Worm (Caenorhabditis elegans): ENCODE measurements around the gene ZK856.16.
A peak's percentile ranks its signal among the peaks of the same experiment; 100 is the strongest.

ZK856.16 gene

ce11 chrV:10202340-10202739 is 3.0 kb downstream of the ZK856.16 start:
- TF ChIP-seq nhr-77 (tag; optimal IDR thresholded peaks at IDR 0.05), result no peak
- no peak for TF ChIP-seq daf-12 (tag; optimal IDR thresholded peaks at IDR 0.05)
- TF ChIP-seq elt-2 (tag; optimal IDR thresholded peaks at IDR 0.05), result peak; percentile 4
- peak; percentile 18 for TF ChIP-seq ama-1 (optimal IDR thresholded peaks at IDR 0.05)
- no peak for TF ChIP-seq ceh-9 (tag; optimal IDR thresholded peaks at IDR 0.05)

- TF ChIP-seq eor-1 (tag; optimal IDR thresholded peaks at IDR 0.05), result no peak
- peak; percentile 25 for TF ChIP-seq nhr-23 (tag; optimal IDR thresholded peaks at IDR 0.05)
- no peak for TF ChIP-seq snpc-4 (tag; optimal IDR thresholded peaks at IDR 0.05)
Observed at ce11 chrV:10201913-10202312, 3.5 kb downstream of the ZK856.16 start, which contains the start of gene ZK856.7. Gene ZK856.7, plus strand, starts transcription at chrV:10202098.

- no peak for TF ChIP-seq elt-2 (tag; optimal IDR thresholded peaks at IDR 0.05)
- no peak for TF ChIP-seq nhr-77 (tag; optimal IDR thresholded peaks at IDR 0.05)
- TF ChIP-seq ceh-9 (tag; optimal IDR thresholded peaks at IDR 0.05), result no peak
- TF ChIP-seq ceh-28 (tag; optimal IDR thresholded peaks at IDR 0.05), result no peak
- no peak for TF ChIP-seq egl-27 (tag; optimal IDR thresholded peaks at IDR 0.05)
- no peak for TF ChIP-seq mdl-1 (tag; optimal IDR thresholded peaks at IDR 0.05)
- TF ChIP-seq elt-3 (tag; optimal IDR thresholded peaks at IDR 0.05), result no peak
- TF ChIP-seq egl-5 (tag; optimal IDR thresholded peaks at IDR 0.05), result no peak
- no peak for TF ChIP-seq zag-1 (tag; optimal IDR thresholded peaks at IDR 0.05)
- TF ChIP-seq nhr-237 (tag; optimal IDR thresholded peaks at IDR 0.05), result no peak
- no peak for TF ChIP-seq unc-39 (tag; optimal IDR thresholded peaks at IDR 0.05)
- TF ChIP-seq fos-1 (tag; optimal IDR thresholded peaks at IDR 0.05), result no peak
- no peak for TF ChIP-seq nhr-76 (tag; optimal IDR thresholded peaks at IDR 0.05)
- TF ChIP-seq hmg-11 (tag; optimal IDR thresholded peaks at IDR 0.05), result no peak
- no peak for TF ChIP-seq nhr-23 (tag; optimal IDR thresholded peaks at IDR 0.05)
- no peak for TF ChIP-seq unc-62 (GFP tag; optimal IDR thresholded peaks at IDR 0.05)
- TF ChIP-seq nhr-12 (tag; optimal IDR thresholded peaks at IDR 0.05), result no peak
- TF ChIP-seq nhr-67 (tag; optimal IDR thresholded peaks at IDR 0.05), result no peak
- no peak for TF ChIP-seq pha-4 (tag; optimal IDR thresholded peaks at IDR 0.05)
Observed at ce11 chrV:10198386-10198785, 7.0 kb downstream of the ZK856.16 start, which contains the start of gene ZK856.6. Gene ZK856.6, plus strand, starts transcription at chrV:10198686.

ce11 chrV:10191242-10191641 is 14.1 kb downstream of the ZK856.16 start:
- TF ChIP-seq daf-12 (tag; optimal IDR thresholded peaks at IDR 0.05), result no peak
- TF ChIP-seq elt-2 (tag; optimal IDR thresholded peaks at IDR 0.05), result peak; percentile 22

ce11 chrV:10190081-10190556 is 15.3 kb downstream of the ZK856.16 start, which contains the start of gene ZK856.5:
Gene ZK856.5, minus strand, starts transcription at chrV:10190131.
- TF ChIP-seq elt-2 (tag; optimal IDR thresholded peaks at IDR 0.05), result peak; percentile 91
- peak; percentile 14 for TF ChIP-seq pha-4 (tag; optimal IDR thresholded peaks at IDR 0.05)
- no peak for TF ChIP-seq nhr-23 (tag; optimal IDR thresholded peaks at IDR 0.05)
- TF ChIP-seq fkh-10 (GFP tag; optimal IDR thresholded peaks at IDR 0.05), result no peak
- peak; percentile 94 for TF ChIP-seq pqm-1 (tag; optimal IDR thresholded peaks at IDR 0.05)

ce11 chrV:10185719-10186118 is 19.7 kb downstream of the ZK856.16 start, which contains the start of gene ZK856.18:
Gene ZK856.18, minus strand, starts transcription at chrV:10186007.
- TF ChIP-seq pha-4 (tag; optimal IDR thresholded peaks at IDR 0.05), result no peak

ce11 chrV:10183810-10184209 is 21.6 kb downstream of the ZK856.16 start:
- TF ChIP-seq ceh-28 (tag; optimal IDR thresholded peaks at IDR 0.05) (no peak), R02D3.7 (tag; optimal IDR thresholded peaks at IDR 0.05) (no peak), elt-2 (tag; optimal IDR thresholded peaks at IDR 0.05) (no peak), nhr-28 (tag; optimal IDR thresholded peaks at IDR 0.05) (no peak), nhr-77 (tag; optimal IDR thresholded peaks at IDR 0.05) (no peak), lin-15B (tag; optimal IDR thresholded peaks at IDR 0.05) (no peak), fos-1 (tag; optimal IDR thresholded peaks at IDR 0.05) (no peak), nhr-76 (tag; optimal IDR thresholded peaks at IDR 0.05) (no peak), jun-1 (tag; optimal IDR thresholded peaks at IDR 0.05) (no peak), mdl-1 (tag; optimal IDR thresholded peaks at IDR 0.05) (no peak), nhr-11 (tag; optimal IDR thresholded peaks at IDR 0.05) (no peak), pha-4 (tag; optimal IDR thresholded peaks at IDR 0.05) (no peak), zag-1 (tag; optimal IDR thresholded peaks at IDR 0.05) (no peak), nhr-237 (tag; optimal IDR thresholded peaks at IDR 0.05) (no peak), lsy-12 (tag; optimal IDR thresholded peaks at IDR 0.05) (no peak), snpc-4 (tag; optimal IDR thresholded peaks at IDR 0.05) (no peak), fkh-2 (tag; optimal IDR thresholded peaks at IDR 0.05) (no peak), elt-3 (tag; optimal IDR thresholded peaks at IDR 0.05) (no peak), egl-27 (tag; optimal IDR thresholded peaks at IDR 0.05) (no peak), ama-1 (optimal IDR thresholded peaks at IDR 0.05) (no peak)
